Worm (Caenorhabditis elegans) whole organism, midembryonic: ENCODE data around the gene mans-3.

Experiments
- flt-1 ChIP-seq: fragments of 200-800 bp; sonication (Bioruptor generic); IDR thresholded peaks from 2 replicates; pipeline ENCODE4 v1.3.6; 2022; ENCODE audit warnings: missing genetic modification characterization, missing compliant biosample characterization
- klf-2 ChIP-seq: fragments of 200-800 bp; sonication (Bioruptor generic); conservative IDR thresholded peaks from 2 replicates; pipeline ENCODE4 v1.3.6; 2022; ENCODE audit warnings: missing genetic modification reagents, missing genetic modification characterization, missing compliant biosample characterization
- med-1 ChIP-seq: sonication (generic microtip); optimal IDR thresholded peaks from 2 replicates; lab custom pipeline; 2017; ENCODE audit warnings: missing genetic modification characterization, mild to moderate bottlenecking, missing compliant biosample characterization, antibody characterized with exemption, missing genetic modification reagents; ENCODE audit not compliant: insufficient read depth
- ref-1 ChIP-seq: fragments of 200-800 bp; sonication (Bioruptor generic); conservative IDR thresholded peaks from 2 replicates; pipeline ENCODE4 v1.3.6; 2022; ENCODE audit warnings: missing genetic modification reagents, missing genetic modification characterization, missing compliant biosample characterization
- tab-1 ChIP-seq: fragments of 200-800 bp; sonication (Bioruptor generic); IDR thresholded peaks from 2 replicates; pipeline ENCODE4 v1.3.6; 2022; ENCODE audit warnings: missing genetic modification characterization, missing compliant biosample characterization
- ztf-23 ChIP-seq: fragments of 200-800 bp; sonication (Bioruptor generic); IDR thresholded peaks from 2 replicates; pipeline ENCODE4 v1.3.6; 2022; ENCODE audit warnings: missing genetic modification reagents, missing genetic modification characterization, missing compliant biosample characterization
- ztf-29 ChIP-seq: fragments of 200-800 bp; sonication (Bioruptor generic); IDR thresholded peaks from 2 replicates; pipeline ENCODE4 v1.3.6; 2022; ENCODE audit warnings: missing genetic modification reagents, missing genetic modification characterization, missing compliant biosample characterization

- no peak for TF ChIP-seq ztf-29
- no peak for TF ChIP-seq ref-1 (GFP tag; lab: Robert Waterston, UW)
- TF ChIP-seq flt-1, result no peak
- TF ChIP-seq med-1 (GFP tag; lab: Kevin White, UChicago), result no peak
- TF ChIP-seq klf-2 (GFP tag; lab: Robert Waterston, UW), result no peak
- TF ChIP-seq ztf-23 (GFP tag; lab: Robert Waterston, UW), result no peak
- TF ChIP-seq tab-1 (GFP tag; lab: Robert Waterston, UW), result no peak
Measured at ce11 chrX:5159645-5160044, 5.5 kb upstream of the mans-3 start, which contains the start of gene C31H2.4.
